Fruit fly (Drosophila melanogaster) Kc167 (cell line): ENCODE data around the gene Vlet.

Experiments used
- Sin3A ChIP-seq: fragments of >200 bp; optimal IDR thresholded peaks from 2 replicates; lab custom pipeline; 2018; ENCODE audit warnings: missing external identifiers
- h ChIP-seq: fragments of >200 bp; optimal IDR thresholded peaks from 3 replicates; lab custom pipeline; 2018; ENCODE audit warnings: missing external identifiers
- insv ChIP-seq: fragments of >200 bp; optimal IDR thresholded peaks from 3 replicates; lab custom pipeline; 2018; ENCODE audit warnings: missing external identifiers
- psq ChIP-seq: fragments of >200 bp; optimal IDR thresholded peaks from 2 replicates; lab custom pipeline; 2017; ENCODE audit warnings: missing external identifiers

- TF ChIP-seq insv (lab: Kevin White, UChicago) (no peak), Sin3A (lab: Kevin White, UChicago) (no peak), h (lab: Kevin White, UChicago) (no peak), psq (lab: Kevin White, UChicago) (no peak)
These were observed 8.3 kb upstream of the Vlet start for dm6 chrX:11686675-11687074.
